Worm (Caenorhabditis elegans) whole organism, L4 larva: ENCODE results near the gene ndg-4.
A peak's percentile ranks its signal among the peaks of the same experiment; 100 is the strongest.

Experiments
- F10B5.3 ChIP-seq: sonication (generic microtip); optimal IDR thresholded peaks from 2 replicates; lab custom pipeline; 2016; ENCODE audit warnings: mild to moderate bottlenecking, missing genetic modification characterization, missing compliant biosample characterization
- F49E8.2 ChIP-seq: sonication (generic microtip); optimal IDR thresholded peaks from 2 replicates; lab custom pipeline; 2016; ENCODE audit warnings: missing compliant biosample characterization, mild to moderate bottlenecking, missing genetic modification characterization, borderline replicate concordance
- R02D3.7 ChIP-seq: fragments of 150-350 bp; sonication (generic microtip); optimal IDR thresholded peaks from 3 replicates; lab custom pipeline; 2014; ENCODE audit warnings: missing biosample characterization, missing genetic modification characterization
- T20F7.1 ChIP-seq: fragments of 200-800 bp; sonication (Bioruptor generic); optimal IDR thresholded peaks from 2 replicates; lab custom pipeline; 2018; ENCODE audit warnings: mild to moderate bottlenecking, missing genetic modification characterization, missing compliant biosample characterization
- T26A8.4 ChIP-seq: fragments of 200-800 bp; sonication (Bioruptor generic); IDR thresholded peaks from 2 replicates; pipeline ENCODE4 v1.3.6; 2022; ENCODE audit warnings: missing genetic modification characterization, missing compliant biosample characterization
- Y48G9A.11 ChIP-seq: fragments of 200-800 bp; sonication (Bioruptor generic); IDR thresholded peaks from 2 replicates; pipeline ENCODE4 v1.3.6; 2022; ENCODE audit warnings: missing genetic modification reagents, missing genetic modification characterization, missing compliant biosample characterization
- Y5F2A.4 ChIP-seq: fragments of 200-800 bp; sonication (Bioruptor generic); optimal IDR thresholded peaks from 2 replicates; lab custom pipeline; 2018; ENCODE audit warnings: mild to moderate bottlenecking, missing genetic modification characterization, missing compliant biosample characterization
- Y75B8A.6 ChIP-seq: fragments of 200-800 bp; sonication (Bioruptor generic); IDR thresholded peaks from 2 replicates; pipeline ENCODE4 v1.3.6; 2022; ENCODE audit warnings: missing genetic modification reagents, missing genetic modification characterization, missing compliant biosample characterization
- ZK337.2 ChIP-seq: fragments of 200-800 bp; sonication (Bioruptor generic); IDR thresholded peaks from 2 replicates; pipeline ENCODE4 v1.3.6; 2022; ENCODE audit warnings: missing genetic modification reagents, missing genetic modification characterization, missing compliant biosample characterization
- aha-1 ChIP-seq: fragments of 150-350 bp; peaks from one replicate; lab custom pipeline; 2014; ENCODE audit warnings: missing biosample characterization, missing genetic modification characterization
- aly-2 ChIP-seq: sonication (generic microtip); optimal IDR thresholded peaks from 2 replicates; lab custom pipeline; 2018; ENCODE audit warnings: missing biosample characterization, missing genetic modification characterization
- ceh-44 ChIP-seq: fragments of 200-800 bp; sonication (Bioruptor generic); IDR thresholded peaks from 2 replicates; pipeline ENCODE4 v1.3.6; 2022; ENCODE audit warnings: missing genetic modification reagents, missing genetic modification characterization, missing compliant biosample characterization
- ceh-62 ChIP-seq: sonication (generic microtip); optimal IDR thresholded peaks from 2 replicates; lab custom pipeline; 2017; ENCODE audit warnings: missing biosample characterization, missing genetic modification characterization
- ces-1 ChIP-seq: fragments of 150-350 bp; sonication (generic microtip); optimal IDR thresholded peaks from 4 replicates; lab custom pipeline; 2014; ENCODE audit warnings: missing biosample characterization, missing genetic modification reagents, missing genetic modification characterization
- cey-2 ChIP-seq: sonication (generic microtip); optimal IDR thresholded peaks from 3 replicates; lab custom pipeline; 2017; ENCODE audit warnings: missing genetic modification characterization, mild to moderate bottlenecking, missing compliant biosample characterization, antibody characterized with exemption, borderline replicate concordance; ENCODE audit not compliant: insufficient read depth
- daf-16 ChIP-seq, 3 experiments: sonication (generic microtip); optimal IDR thresholded peaks; 2 replicates each; lab custom pipeline; 2016 to 2017; ENCODE audit warnings: missing genetic modification characterization in 3 of 3, missing genetic modification reagents in 3 of 3, mild to moderate bottlenecking in 2 of 3, missing compliant biosample characterization in 2 of 3, missing biosample characterization in 1 of 3, moderate library complexity in 1 of 3
- dmd-6 ChIP-seq: fragments of 200-800 bp; sonication (Bioruptor generic); IDR thresholded peaks from 2 replicates; pipeline ENCODE4 v1.3.6; 2022; ENCODE audit warnings: missing genetic modification reagents, missing genetic modification characterization, missing compliant biosample characterization
- dpl-1 ChIP-seq: fragments of 150-350 bp; optimal IDR thresholded peaks from 2 replicates; lab custom pipeline; 2014; ENCODE audit warnings: missing biosample characterization, missing genetic modification reagents, missing genetic modification characterization
- dve-1 ChIP-seq: sonication (generic microtip); optimal IDR thresholded peaks from 2 replicates; lab custom pipeline; 2017; ENCODE audit warnings: antibody characterized with exemption, mild to moderate bottlenecking, missing genetic modification characterization, missing compliant biosample characterization; ENCODE audit not compliant: insufficient read depth
- egl-43 ChIP-seq: fragments of 200-800 bp; sonication (Bioruptor generic); IDR thresholded peaks from 2 replicates; pipeline ENCODE4 v1.3.6; 2022; ENCODE audit warnings: missing genetic modification reagents, missing genetic modification characterization, missing compliant biosample characterization
- fos-1 ChIP-seq: fragments of 150-350 bp; optimal IDR thresholded peaks from 2 replicates; lab custom pipeline; 2014; ENCODE audit warnings: missing biosample characterization, missing genetic modification characterization
- hif-1 ChIP-seq, 2 experiments: sonication (generic microtip); optimal IDR thresholded peaks; 2 replicates each; lab custom pipeline; 2016 to 2017; ENCODE audit warnings: missing compliant biosample characterization in 2 of 2, missing genetic modification characterization in 2 of 2, missing genetic modification reagents in 2 of 2, missing genotype in 2 of 2, mild to moderate bottlenecking in 1 of 2
- hlh-11 ChIP-seq: fragments of 200-800 bp; sonication (Bioruptor generic); optimal IDR thresholded peaks from 2 replicates; lab custom pipeline; 2018; ENCODE audit warnings: mild to moderate bottlenecking, missing genetic modification characterization, missing compliant biosample characterization
- hlh-30 ChIP-seq: sonication (generic microtip); optimal IDR thresholded peaks from 2 replicates; lab custom pipeline; 2017; ENCODE audit warnings: antibody characterized with exemption, mild to moderate bottlenecking, missing genetic modification characterization, missing compliant biosample characterization; ENCODE audit not compliant: insufficient read depth
- hmg-1.1 ChIP-seq: fragments of 200-800 bp; sonication (Bioruptor generic); IDR thresholded peaks from 2 replicates; pipeline ENCODE4 v1.3.6; 2022; ENCODE audit warnings: missing genetic modification reagents, missing genetic modification characterization, missing compliant biosample characterization
- jun-1 ChIP-seq: fragments of 150-350 bp; optimal IDR thresholded peaks from 2 replicates; lab custom pipeline; 2014; ENCODE audit warnings: missing biosample characterization, missing genetic modification reagents, missing genetic modification characterization
- lin-13 ChIP-seq: fragments of 150-350 bp; optimal IDR thresholded peaks from 2 replicates; lab custom pipeline; 2014; ENCODE audit warnings: missing biosample characterization, missing genetic modification reagents, missing genetic modification characterization
- lin-15B ChIP-seq: fragments of 150-350 bp; sonication (generic microtip); optimal IDR thresholded peaks from 3 replicates; lab custom pipeline; 2014; ENCODE audit warnings: missing biosample characterization, missing genetic modification characterization
- lin-29 ChIP-seq: fragments of 200-800 bp; sonication (Bioruptor generic); IDR thresholded peaks from 2 replicates; pipeline ENCODE4 v1.3.6; 2022; ENCODE audit warnings: missing genetic modification reagents, missing genetic modification characterization, missing compliant biosample characterization
- lir-3 ChIP-seq: sonication (generic microtip); optimal IDR thresholded peaks from 2 replicates; lab custom pipeline; 2016; ENCODE audit warnings: mild to moderate bottlenecking, missing genetic modification characterization, missing compliant biosample characterization
- mdl-1 ChIP-seq, 2 experiments: fragments of 150-350 bp in 1 of 2; sonication (generic microtip) in 1 of 2; optimal IDR thresholded peaks; 2 replicates each; lab custom pipeline; 2014 to 2017; ENCODE audit warnings: missing biosample characterization in 2 of 2, missing genetic modification characterization in 2 of 2
- mdt-29 ChIP-seq: fragments of 200-800 bp; sonication (Bioruptor generic); IDR thresholded peaks from 2 replicates; pipeline ENCODE4 v1.3.6; 2022; ENCODE audit warnings: missing genetic modification reagents, missing genetic modification characterization, missing compliant biosample characterization
- mxl-2 ChIP-seq: fragments of 200-800 bp; sonication (Bioruptor generic); conservative IDR thresholded peaks from 2 replicates; pipeline ENCODE4 v1.3.6; 2022; ENCODE audit warnings: missing genetic modification reagents, missing genetic modification characterization, missing compliant biosample characterization
- mxl-3 ChIP-seq: fragments of 200-800 bp; sonication (Bioruptor generic); optimal IDR thresholded peaks from 2 replicates; lab custom pipeline; 2018; ENCODE audit warnings: mild to moderate bottlenecking, missing genetic modification characterization, missing compliant biosample characterization
- nhr-111 ChIP-seq: fragments of 200-800 bp; sonication (Bioruptor generic); optimal IDR thresholded peaks from 2 replicates; lab custom pipeline; 2018; ENCODE audit warnings: mild to moderate bottlenecking, missing genetic modification characterization, missing compliant biosample characterization
- nhr-25 ChIP-seq: sonication (generic microtip); optimal IDR thresholded peaks from 2 replicates; lab custom pipeline; 2017; ENCODE audit warnings: missing genetic modification characterization, mild to moderate bottlenecking, missing compliant biosample characterization, antibody characterized with exemption, moderate library complexity, borderline replicate concordance; ENCODE audit not compliant: insufficient read depth
- nhr-28 ChIP-seq: fragments of 150-350 bp; optimal IDR thresholded peaks from 2 replicates; lab custom pipeline; 2014; ENCODE audit warnings: missing biosample characterization, missing genetic modification characterization
- pha-4 ChIP-seq, 2 experiments: fragments of 150-350 bp in 1 of 2; fragments of 200-800 bp in 1 of 2; sonication (Bioruptor generic) in 1 of 2; IDR thresholded peaks in 1 of 2; optimal IDR thresholded peaks in 1 of 2; 2 replicates each; pipeline versions ENCODE4 v1.3.6 to Lab custom; 2014 to 2022; ENCODE audit warnings: missing genetic modification characterization in 2 of 2, missing genetic modification reagents in 2 of 2, missing biosample characterization in 1 of 2, missing compliant biosample characterization in 1 of 2
- php-3 ChIP-seq: fragments of 200-800 bp; sonication (Bioruptor generic); IDR thresholded peaks from 2 replicates; pipeline ENCODE4 v1.3.6; 2022; ENCODE audit warnings: missing genetic modification reagents, missing genetic modification characterization, missing compliant biosample characterization
- pqm-1 ChIP-seq: sonication (generic microtip); optimal IDR thresholded peaks from 2 replicates; lab custom pipeline; 2017; ENCODE audit warnings: missing biosample characterization, missing genetic modification characterization
- sdz-12 ChIP-seq: fragments of 200-800 bp; sonication (Bioruptor generic); optimal IDR thresholded peaks from 2 replicates; lab custom pipeline; 2018; ENCODE audit warnings: mild to moderate bottlenecking, missing genetic modification characterization, missing compliant biosample characterization
- set-16 ChIP-seq: fragments of 200-800 bp; sonication (Bioruptor generic); IDR thresholded peaks from 2 replicates; pipeline ENCODE4 v1.3.6; 2022; ENCODE audit warnings: missing genetic modification reagents, missing genetic modification characterization, missing compliant biosample characterization
- tag-97 ChIP-seq: fragments of 200-800 bp; sonication (Bioruptor generic); IDR thresholded peaks from 2 replicates; pipeline ENCODE4 v1.3.6; 2022; ENCODE audit warnings: missing genetic modification characterization, missing compliant biosample characterization
- tra-1 ChIP-seq: fragments of 200-800 bp; sonication (Bioruptor generic); IDR thresholded peaks from 2 replicates; pipeline ENCODE4 v1.3.6; 2022; ENCODE audit warnings: missing genetic modification reagents, missing genetic modification characterization, missing compliant biosample characterization
- unc-62 ChIP-seq, 3 experiments: fragments of 150-350 bp in 1 of 3; sonication (generic microtip); optimal IDR thresholded peaks in 2 of 3; peaks in 1 of 3; 1 replicate in 1 of 3; 2 replicates in 2 of 3; lab custom pipeline; 2014 to 2017; ENCODE audit warnings: missing biosample characterization in 3 of 3, missing genetic modification characterization in 3 of 3, missing genetic modification reagents in 3 of 3, missing genotype in 1 of 3
- zip-11 ChIP-seq: fragments of 200-800 bp; sonication (Bioruptor generic); IDR thresholded peaks from 2 replicates; pipeline ENCODE4 v1.3.6; 2022; ENCODE audit warnings: missing genetic modification characterization, missing compliant biosample characterization
- zip-2 ChIP-seq: fragments of 150-350 bp; optimal IDR thresholded peaks from 2 replicates; lab custom pipeline; 2014; ENCODE audit warnings: missing biosample characterization, missing genetic modification characterization
- ztf-11 ChIP-seq: fragments of 150-350 bp; optimal IDR thresholded peaks from 2 replicates; lab custom pipeline; 2014; ENCODE audit warnings: missing biosample characterization, missing genetic modification characterization
- ztf-7 ChIP-seq: fragments of 150-350 bp; optimal IDR thresholded peaks from 2 replicates; lab custom pipeline; 2014; ENCODE audit warnings: missing biosample characterization, missing genetic modification characterization

ndg-4 gene

DNA sequence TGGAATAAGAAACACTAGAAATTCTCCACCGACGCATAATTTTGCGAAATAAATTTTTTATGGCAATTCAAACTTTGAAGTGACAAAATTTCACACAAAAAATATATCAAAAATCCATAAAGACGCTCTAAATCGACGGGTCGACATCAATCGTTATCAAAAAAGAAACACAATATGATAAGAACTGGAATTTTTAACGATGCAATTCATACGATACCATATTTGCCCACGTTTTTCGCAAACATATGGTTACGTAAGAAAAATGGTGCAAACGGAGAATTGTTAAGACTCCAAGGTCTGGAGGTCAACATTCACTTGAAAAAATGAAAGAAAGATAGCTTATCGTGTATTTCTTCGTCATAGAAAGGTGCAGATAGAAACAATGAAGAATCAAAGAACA is 39.0 kb upstream of the ndg-4 start:
- TF ChIP-seq hlh-30 (tag; lab: Kevin White, UChicago): no peak
- TF ChIP-seq ceh-44 (GFP tag; lab: Robert Waterston, UW): no peak
- no peak for TF ChIP-seq mdt-29
- no peak for TF ChIP-seq zip-11 (GFP tag; lab: Robert Waterston, UW)
- no peak for TF ChIP-seq R02D3.7 (tag; lab: Kevin White, UChicago)
- peak; percentile 96 for TF ChIP-seq pqm-1 (tag; lab: Kevin White, UChicago)
- TF ChIP-seq aly-2: no peak
- no peak for TF ChIP-seq tag-97 (GFP tag; lab: Robert Waterston, UW)
- TF ChIP-seq ceh-62 (tag; lab: Kevin White, UChicago): no peak
- no peak for TF ChIP-seq fos-1 (tag; lab: Kevin White, UChicago)
- TF ChIP-seq aha-1 (tag; lab: Kevin White, UChicago): peak; percentile 82
- no peak for TF ChIP-seq set-16 (GFP tag; lab: Robert Waterston, UW)
- no peak for TF ChIP-seq dpl-1 (GFP tag; lab: Kevin White, UChicago)
- no peak for TF ChIP-seq ztf-11 (tag; lab: Kevin White, UChicago)
- no peak for TF ChIP-seq ztf-7 (tag; lab: Kevin White, UChicago)
- no peak for TF ChIP-seq lir-3 (tag; lab: Kevin White, UChicago)
- peak; percentile 41 for TF ChIP-seq dve-1 (tag; lab: Kevin White, UChicago)
- no peak for TF ChIP-seq Y48G9A.11 (GFP tag; lab: Robert Waterston, UW)
- TF ChIP-seq Y5F2A.4: no peak
- no peak for TF ChIP-seq jun-1 (tag; lab: Kevin White, UChicago)
- no peak for TF ChIP-seq nhr-25 (tag; lab: Kevin White, UChicago)
- TF ChIP-seq mxl-3 (GFP tag; lab: Kevin White, UChicago): no peak
- no peak for TF ChIP-seq cey-2 (tag; lab: Kevin White, UChicago)
- TF ChIP-seq sdz-12 (GFP tag; lab: Kevin White, UChicago): no peak
- peak; percentile 90 for TF ChIP-seq php-3
- no peak for TF ChIP-seq mxl-2 (GFP tag; lab: Robert Waterston, UW)
- TF ChIP-seq daf-16 (GFP tag; optimal IDR thresholded peaks at IDR 0.05; lab: Kevin White, UChicago): no peak
- TF ChIP-seq daf-16 (tag; optimal IDR thresholded peaks at IDR 0.05; lab: Kevin White, UChicago): peak; percentile 49
- TF ChIP-seq hlh-11: peak; percentile 27
- no peak for TF ChIP-seq zip-2
- TF ChIP-seq hif-1 (tag; optimal IDR thresholded peaks at IDR 0.05; lab: Kevin White, UChicago): no peak
- no peak for TF ChIP-seq ZK337.2 (GFP tag; lab: Robert Waterston, UW)
- TF ChIP-seq nhr-28 (tag; lab: Kevin White, UChicago): peak; percentile 80
- no peak for TF ChIP-seq hmg-1.1 (GFP tag; lab: Robert Waterston, UW)
- TF ChIP-seq mdl-1 (tag; optimal IDR thresholded peaks at IDR 0.05; lab: Kevin White, UChicago): no peak
- TF ChIP-seq T26A8.4 (GFP tag; lab: Robert Waterston, UW): no peak
- TF ChIP-seq lin-13 (GFP tag; lab: Kevin White, UChicago): no peak
- TF ChIP-seq tra-1: 0 out of 2 replicates have a peak, but pooled peaks have one; percentile 18
- TF ChIP-seq F10B5.3 (tag; lab: Kevin White, UChicago): no peak
- no peak for TF ChIP-seq lin-15B
- no peak for TF ChIP-seq unc-62 (GFP tag; optimal IDR thresholded peaks at IDR 0.05 in 1 of 2; lab: Kevin White, UChicago)
- no peak for TF ChIP-seq unc-62 (tag; optimal IDR thresholded peaks at IDR 0.05; lab: Kevin White, UChicago)
- TF ChIP-seq nhr-111 (GFP tag; lab: Kevin White, UChicago): no peak
- TF ChIP-seq egl-43 (GFP tag; lab: Robert Waterston, UW): no peak
- peak; percentile 72 for TF ChIP-seq dmd-6 (GFP tag; lab: Robert Waterston, UW)
- TF ChIP-seq T20F7.1 (GFP tag; lab: Kevin White, UChicago): peak; percentile 13
- TF ChIP-seq F49E8.2 (tag; lab: Kevin White, UChicago): no peak
- no peak for TF ChIP-seq pha-4 (GFP tag; IDR thresholded peaks at IDR 0.05; lab: Robert Waterston, UW)
- no peak for TF ChIP-seq pha-4 (tag; optimal IDR thresholded peaks at IDR 0.05; lab: Kevin White, UChicago)
- TF ChIP-seq Y75B8A.6 (GFP tag; lab: Robert Waterston, UW): no peak
- TF ChIP-seq lin-29 (GFP tag; lab: Robert Waterston, UW): no peak
- TF ChIP-seq ces-1: no peak
